Worm (Caenorhabditis elegans): ENCODE measurements around the gene aos-1.
A peak's percentile ranks its signal among the peaks of the same experiment; 100 is the strongest.

aos-1 gene

DNA sequence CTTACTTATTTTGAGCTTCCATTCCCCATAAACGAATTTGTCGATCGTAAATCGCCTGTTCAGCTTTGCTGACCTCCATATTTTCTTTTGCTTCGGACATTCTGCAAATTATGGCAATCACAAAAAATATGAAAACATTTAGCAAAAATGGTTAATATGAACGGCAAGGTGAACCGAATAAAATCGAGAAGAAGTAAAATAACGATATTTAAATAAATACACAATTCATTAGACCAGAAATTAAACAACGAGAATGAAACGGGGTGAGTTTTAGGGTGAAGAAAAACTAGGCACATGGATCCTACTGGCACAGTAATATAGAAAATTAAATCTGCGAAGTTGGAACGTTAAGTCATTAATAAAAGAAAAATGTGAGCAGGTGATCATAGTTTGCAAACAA lies at the start of gene aos-1:
aos-1 (minus strand) TSS at position 101 of the 400 bp plus-strand sequence.
- TF ChIP-seq cebp-2 (GFP tag; IDR thresholded peaks at IDR 0.05) (no peak), ceh-40 (GFP tag; IDR thresholded peaks at IDR 0.05) (no peak), lir-1 (GFP tag; conservative IDR thresholded peaks at IDR 0.05) (no peak), nhr-90 (tag; optimal IDR thresholded peaks at IDR 0.05) (no peak), egl-18 (GFP tag; IDR thresholded peaks at IDR 0.05) (no peak), F49E8.2 (tag; optimal IDR thresholded peaks at IDR 0.05; ENCODE audit: insufficient read depth) (no peak), ets-4 (GFP tag; optimal IDR thresholded peaks at IDR 0.05) (no peak), B0019.2 (GFP tag; conservative IDR thresholded peaks at IDR 0.05) (no peak), snpc-1.3 (tag; optimal IDR thresholded peaks at IDR 0.05; ENCODE audit: insufficient read depth) (no peak), atf-7 (tag; optimal IDR thresholded peaks at IDR 0.05) (no peak), bed-1 (GFP tag; IDR thresholded peaks at IDR 0.05) (no peak), bed-2 (GFP tag; IDR thresholded peaks at IDR 0.05) (no peak), chd-7 (tag; optimal IDR thresholded peaks at IDR 0.05) (no peak), T07F8.4 (tag; optimal IDR thresholded peaks at IDR 0.05) (no peak), B0336.3 (GFP tag; IDR thresholded peaks at IDR 0.05) (no peak)

DNA sequence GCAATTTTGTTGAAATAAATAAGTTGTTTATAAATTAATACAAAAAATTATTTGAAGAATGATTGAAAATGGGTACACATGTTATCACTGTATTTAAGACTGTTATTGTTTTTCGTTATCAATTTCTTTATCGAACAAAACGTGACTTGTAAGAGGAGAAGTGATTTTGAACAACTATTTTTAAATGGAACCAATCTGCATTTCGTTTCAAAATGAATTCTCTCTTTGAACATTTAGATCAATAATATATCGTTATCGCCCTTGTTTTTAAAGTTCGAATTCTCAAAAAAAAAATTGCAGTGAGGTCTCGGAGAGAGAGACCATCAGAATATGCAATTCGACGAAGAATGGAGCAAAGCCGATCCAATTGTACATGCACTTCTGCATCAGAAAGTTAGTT lies 49.1 kb upstream of the aos-1 start, which contains the start of gene cul-5:
cul-5 (plus strand) TSS at position 301 of the 400 bp plus-strand sequence.
- TF ChIP-seq rec-8 (tag; optimal IDR thresholded peaks at IDR 0.05) (no peak), egl-44 (GFP tag; IDR thresholded peaks at IDR 0.05) (no peak), dpff-1 (tag; optimal IDR thresholded peaks at IDR 0.05) (no peak), akir-1 (GFP tag; optimal IDR thresholded peaks at IDR 0.05) (no peak), lin-26 (GFP tag; IDR thresholded peaks at IDR 0.05) (no peak), fkh-3 (tag; optimal IDR thresholded peaks at IDR 0.05) (no peak), attf-3 (GFP tag; conservative IDR thresholded peaks at IDR 0.05) (no peak), K12H6.12 (tag; optimal IDR thresholded peaks at IDR 0.05) (no peak), F49E8.2 (tag; optimal IDR thresholded peaks at IDR 0.05; ENCODE audit: insufficient read depth) (no peak)

ce11 chrV:10178166-10178565 lies 48.1 kb upstream of the aos-1 start:
- TF ChIP-seq ztf-18 (tag; optimal IDR thresholded peaks at IDR 0.05) (peak; percentile 30), atf-7 (tag; optimal IDR thresholded peaks at IDR 0.05) (no peak), ztf-25 (GFP tag; IDR thresholded peaks at IDR 0.05) (no peak), snpc-4 (GFP tag; optimal IDR thresholded peaks at IDR 0.05) (no peak), snpc-4 (tag; optimal IDR thresholded peaks at IDR 0.05) (peak in 2 of 4 experiments; percentile 14 to 23), let-607 (tag; optimal IDR thresholded peaks at IDR 0.05) (peak in 1 of 2 experiments; percentile 6), athp-1 (tag; optimal IDR thresholded peaks at IDR 0.05) (no peak), lsl-1 (GFP tag; optimal IDR thresholded peaks at IDR 0.05) (no peak), ceh-40 (GFP tag; IDR thresholded peaks at IDR 0.05) (no peak), sptf-2 (GFP tag; optimal IDR thresholded peaks at IDR 0.05) (no peak), ceh-58 (GFP tag; IDR thresholded peaks at IDR 0.05) (no peak), dox-1 (GFP tag; IDR thresholded peaks at IDR 0.05) (peak; percentile 58; the same call in 1 of the 2 replicates), rcor-1 (GFP tag; IDR thresholded peaks at IDR 0.05) (no peak), bed-2 (GFP tag; IDR thresholded peaks at IDR 0.05) (no peak), lir-1 (GFP tag; conservative IDR thresholded peaks at IDR 0.05) (no peak), mcd-1 (GFP tag; IDR thresholded peaks at IDR 0.05) (peak; percentile 91), mel-28 (tag; optimal IDR thresholded peaks at IDR 0.05; ENCODE audit: borderline replicate concordance) (no peak), madf-6 (GFP tag; IDR thresholded peaks at IDR 0.05) (no peak; the same call in 1 of the 2 replicates), hmg-1.2 (GFP tag; IDR thresholded peaks at IDR 0.05) (peak; percentile 10; the same call in 1 of the 2 replicates), fkh-3 (tag; optimal IDR thresholded peaks at IDR 0.05) (no peak), him-1 (tag; optimal IDR thresholded peaks at IDR 0.05) (no peak), madf-10 (tag; optimal IDR thresholded peaks at IDR 0.05) (no peak), nhr-120 (GFP tag; IDR thresholded peaks at IDR 0.05) (no peak), Y56A3A.18 (GFP tag; IDR thresholded peaks at IDR 0.05) (no peak), die-1 (tag; optimal IDR thresholded peaks at IDR 0.05) (no peak), ceh-100 (GFP tag; IDR thresholded peaks at IDR 0.05) (peak; percentile 91), attf-3 (GFP tag; conservative IDR thresholded peaks at IDR 0.05) (0 out of 2 replicates have a peak, but pooled peaks have one; percentile 18), ceh-27 (GFP tag; optimal IDR thresholded peaks at IDR 0.05) (peak; percentile 56)
